Worm (Caenorhabditis elegans) whole organism, L4 larva: ENCODE measurements around the gene ZC8.6.

Source experiments
- F37D6.2 ChIP-seq: sonication (generic microtip); optimal IDR thresholded peaks from 2 replicates; lab custom pipeline; 2016; ENCODE audit warnings: mild to moderate bottlenecking, missing genetic modification characterization, missing compliant biosample characterization
- T26A8.4 ChIP-seq: fragments of 200-800 bp; sonication (Bioruptor generic); IDR thresholded peaks from 2 replicates; pipeline ENCODE4 v1.3.6; 2022; ENCODE audit warnings: missing genetic modification characterization, missing compliant biosample characterization
- Y75B8A.6 ChIP-seq: fragments of 200-800 bp; sonication (Bioruptor generic); IDR thresholded peaks from 2 replicates; pipeline ENCODE4 v1.3.6; 2022; ENCODE audit warnings: missing genetic modification reagents, missing genetic modification characterization, missing compliant biosample characterization
- ZK337.2 ChIP-seq: fragments of 200-800 bp; sonication (Bioruptor generic); IDR thresholded peaks from 2 replicates; pipeline ENCODE4 v1.3.6; 2022; ENCODE audit warnings: missing genetic modification reagents, missing genetic modification characterization, missing compliant biosample characterization
- ZK546.5 ChIP-seq, 2 experiments: sonication (generic microtip); optimal IDR thresholded peaks; 2 replicates each; lab custom pipeline; 2017; ENCODE audit warnings: missing biosample characterization in 2 of 2, missing genetic modification characterization in 2 of 2
- aha-1 ChIP-seq: fragments of 150-350 bp; peaks from one replicate; lab custom pipeline; 2014; ENCODE audit warnings: missing biosample characterization, missing genetic modification characterization
- arid-1 ChIP-seq: fragments of 200-800 bp; sonication (Bioruptor generic); conservative IDR thresholded peaks from 2 replicates; pipeline ENCODE4 v1.3.6; 2022; ENCODE audit warnings: missing genetic modification reagents, missing genetic modification characterization, missing compliant biosample characterization
- ceh-20 ChIP-seq: fragments of 200-800 bp; sonication (Bioruptor generic); IDR thresholded peaks from 2 replicates; pipeline ENCODE4 v1.3.6; 2022; ENCODE audit warnings: missing genetic modification reagents, missing genetic modification characterization, missing compliant biosample characterization
- ceh-32 ChIP-seq: sonication (generic microtip); optimal IDR thresholded peaks from 2 replicates; lab custom pipeline; 2016; ENCODE audit warnings: mild to moderate bottlenecking, missing genetic modification characterization, missing compliant biosample characterization; ENCODE audit not compliant: poor library complexity
- ceh-44 ChIP-seq: fragments of 200-800 bp; sonication (Bioruptor generic); IDR thresholded peaks from 2 replicates; pipeline ENCODE4 v1.3.6; 2022; ENCODE audit warnings: missing genetic modification reagents, missing genetic modification characterization, missing compliant biosample characterization
- ces-1 ChIP-seq: fragments of 150-350 bp; sonication (generic microtip); optimal IDR thresholded peaks from 4 replicates; lab custom pipeline; 2014; ENCODE audit warnings: missing biosample characterization, missing genetic modification reagents, missing genetic modification characterization
- cey-2 ChIP-seq: sonication (generic microtip); optimal IDR thresholded peaks from 3 replicates; lab custom pipeline; 2017; ENCODE audit warnings: missing genetic modification characterization, mild to moderate bottlenecking, missing compliant biosample characterization, antibody characterized with exemption, borderline replicate concordance; ENCODE audit not compliant: insufficient read depth
- daf-19 ChIP-seq: fragments of 200-800 bp; sonication (Bioruptor generic); conservative IDR thresholded peaks from 2 replicates; pipeline ENCODE4 v1.3.6; 2022; ENCODE audit warnings: missing genetic modification characterization, missing compliant biosample characterization
- daf-8 ChIP-seq: fragments of 200-800 bp; sonication (Bioruptor generic); IDR thresholded peaks from 2 replicates; pipeline ENCODE4 v1.3.6; 2022; ENCODE audit warnings: missing genetic modification characterization, missing compliant biosample characterization
- dmd-9 ChIP-seq: fragments of 200-800 bp; sonication (Bioruptor generic); IDR thresholded peaks from 2 replicates; pipeline ENCODE4 v1.3.6; 2022; ENCODE audit warnings: missing genetic modification reagents, missing genetic modification characterization, missing compliant biosample characterization
- duxl-1 ChIP-seq: sonication (generic microtip); optimal IDR thresholded peaks from 2 replicates; lab custom pipeline; 2016; ENCODE audit warnings: mild to moderate bottlenecking, missing genetic modification characterization, moderate library complexity, missing compliant biosample characterization; ENCODE audit not compliant: poor library complexity
- dve-1 ChIP-seq: sonication (generic microtip); optimal IDR thresholded peaks from 2 replicates; lab custom pipeline; 2017; ENCODE audit warnings: antibody characterized with exemption, mild to moderate bottlenecking, missing genetic modification characterization, missing compliant biosample characterization; ENCODE audit not compliant: insufficient read depth
- egl-27 ChIP-seq: sonication (generic microtip); optimal IDR thresholded peaks from 3 replicates; lab custom pipeline; 2017; ENCODE audit warnings: missing biosample characterization, missing genetic modification reagents, missing genetic modification characterization
- egl-43 ChIP-seq: fragments of 200-800 bp; sonication (Bioruptor generic); IDR thresholded peaks from 2 replicates; pipeline ENCODE4 v1.3.6; 2022; ENCODE audit warnings: missing genetic modification reagents, missing genetic modification characterization, missing compliant biosample characterization
- gei-8 ChIP-seq: fragments of 200-800 bp; sonication (Bioruptor generic); optimal IDR thresholded peaks from 2 replicates; lab custom pipeline; 2018; ENCODE audit warnings: mild to moderate bottlenecking, missing genetic modification characterization, missing compliant biosample characterization
- hlh-11 ChIP-seq: fragments of 200-800 bp; sonication (Bioruptor generic); optimal IDR thresholded peaks from 2 replicates; lab custom pipeline; 2018; ENCODE audit warnings: mild to moderate bottlenecking, missing genetic modification characterization, missing compliant biosample characterization
- hlh-30 ChIP-seq: sonication (generic microtip); optimal IDR thresholded peaks from 2 replicates; lab custom pipeline; 2017; ENCODE audit warnings: antibody characterized with exemption, mild to moderate bottlenecking, missing genetic modification characterization, missing compliant biosample characterization; ENCODE audit not compliant: insufficient read depth
- hmg-1.1 ChIP-seq: fragments of 200-800 bp; sonication (Bioruptor generic); IDR thresholded peaks from 2 replicates; pipeline ENCODE4 v1.3.6; 2022; ENCODE audit warnings: missing genetic modification reagents, missing genetic modification characterization, missing compliant biosample characterization
- lin-1 ChIP-seq: fragments of 200-800 bp; sonication (Bioruptor generic); IDR thresholded peaks from 2 replicates; pipeline ENCODE4 v1.3.6; 2022; ENCODE audit warnings: missing genetic modification reagents, missing genetic modification characterization, missing compliant biosample characterization
- lin-15B ChIP-seq: fragments of 150-350 bp; sonication (generic microtip); optimal IDR thresholded peaks from 3 replicates; lab custom pipeline; 2014; ENCODE audit warnings: missing biosample characterization, missing genetic modification characterization
- madf-5 ChIP-seq, 2 experiments: fragments of 200-800 bp; sonication (Bioruptor generic); IDR thresholded peaks; 2 replicates each; pipeline ENCODE4 v1.3.6; 2022; ENCODE audit warnings: missing compliant biosample characterization in 2 of 2, missing genetic modification characterization in 2 of 2
- mdl-1 ChIP-seq, 2 experiments: fragments of 150-350 bp in 1 of 2; sonication (generic microtip) in 1 of 2; optimal IDR thresholded peaks; 2 replicates each; lab custom pipeline; 2014 to 2017; ENCODE audit warnings: missing biosample characterization in 2 of 2, missing genetic modification characterization in 2 of 2
- mep-1 ChIP-seq: fragments of 150-350 bp; sonication (generic microtip); optimal IDR thresholded peaks from 3 replicates; lab custom pipeline; 2014; ENCODE audit warnings: missing biosample characterization, missing genetic modification characterization
- nhr-10 ChIP-seq: fragments of 150-350 bp; optimal IDR thresholded peaks from 2 replicates; lab custom pipeline; 2014; ENCODE audit warnings: missing biosample characterization, missing genetic modification characterization
- nhr-11 ChIP-seq: fragments of 150-350 bp; optimal IDR thresholded peaks from 2 replicates; lab custom pipeline; 2014; ENCODE audit warnings: missing biosample characterization, missing genetic modification characterization
- nhr-111 ChIP-seq: fragments of 200-800 bp; sonication (Bioruptor generic); optimal IDR thresholded peaks from 2 replicates; lab custom pipeline; 2018; ENCODE audit warnings: mild to moderate bottlenecking, missing genetic modification characterization, missing compliant biosample characterization
- nhr-237 ChIP-seq: sonication (generic microtip); optimal IDR thresholded peaks from 2 replicates; lab custom pipeline; 2017; ENCODE audit warnings: missing biosample characterization, missing genetic modification characterization
- nhr-25 ChIP-seq: sonication (generic microtip); optimal IDR thresholded peaks from 2 replicates; lab custom pipeline; 2017; ENCODE audit warnings: missing genetic modification characterization, mild to moderate bottlenecking, missing compliant biosample characterization, antibody characterized with exemption, moderate library complexity, borderline replicate concordance; ENCODE audit not compliant: insufficient read depth
- nhr-28 ChIP-seq: fragments of 150-350 bp; optimal IDR thresholded peaks from 2 replicates; lab custom pipeline; 2014; ENCODE audit warnings: missing biosample characterization, missing genetic modification characterization
- nhr-6 ChIP-seq: fragments of 150-350 bp; optimal IDR thresholded peaks from 2 replicates; lab custom pipeline; 2014; ENCODE audit warnings: missing biosample characterization, missing genetic modification characterization
- nhr-77 ChIP-seq: fragments of 150-350 bp; optimal IDR thresholded peaks from 2 replicates; lab custom pipeline; 2014; ENCODE audit warnings: missing biosample characterization, missing genetic modification characterization
- pha-4 ChIP-seq, 2 experiments: fragments of 150-350 bp in 1 of 2; fragments of 200-800 bp in 1 of 2; sonication (Bioruptor generic) in 1 of 2; IDR thresholded peaks in 1 of 2; optimal IDR thresholded peaks in 1 of 2; 2 replicates each; pipeline versions ENCODE4 v1.3.6 to Lab custom; 2014 to 2022; ENCODE audit warnings: missing genetic modification characterization in 2 of 2, missing genetic modification reagents in 2 of 2, missing biosample characterization in 1 of 2, missing compliant biosample characterization in 1 of 2
- php-3 ChIP-seq: fragments of 200-800 bp; sonication (Bioruptor generic); IDR thresholded peaks from 2 replicates; pipeline ENCODE4 v1.3.6; 2022; ENCODE audit warnings: missing genetic modification reagents, missing genetic modification characterization, missing compliant biosample characterization
- rbr-2 ChIP-seq: sonication (generic microtip); optimal IDR thresholded peaks from 2 replicates; lab custom pipeline; 2016; ENCODE audit warnings: missing genotype, missing genetic modification characterization, missing compliant biosample characterization
- sdz-12 ChIP-seq: fragments of 200-800 bp; sonication (Bioruptor generic); optimal IDR thresholded peaks from 2 replicates; lab custom pipeline; 2018; ENCODE audit warnings: mild to moderate bottlenecking, missing genetic modification characterization, missing compliant biosample characterization
- set-16 ChIP-seq: fragments of 200-800 bp; sonication (Bioruptor generic); IDR thresholded peaks from 2 replicates; pipeline ENCODE4 v1.3.6; 2022; ENCODE audit warnings: missing genetic modification reagents, missing genetic modification characterization, missing compliant biosample characterization
- snpc-1.2 ChIP-seq: fragments of 200-800 bp; sonication (Bioruptor generic); IDR thresholded peaks from 2 replicates; pipeline ENCODE4 v1.3.6; 2022; ENCODE audit warnings: missing genetic modification reagents, missing genetic modification characterization, missing compliant biosample characterization
- snpc-4 ChIP-seq: fragments of 150-350 bp; optimal IDR thresholded peaks from 2 replicates; lab custom pipeline; 2014; ENCODE audit warnings: missing biosample characterization, missing genetic modification characterization
- unc-39 ChIP-seq: sonication (generic microtip); optimal IDR thresholded peaks from 2 replicates; lab custom pipeline; 2017; ENCODE audit warnings: missing biosample characterization, missing genetic modification characterization
- vab-7 ChIP-seq: fragments of 200-800 bp; sonication (Bioruptor generic); IDR thresholded peaks from 2 replicates; pipeline ENCODE4 v1.3.6; 2022; ENCODE audit warnings: missing genetic modification reagents, missing genetic modification characterization, missing compliant biosample characterization
- zag-1 ChIP-seq: fragments of 150-350 bp; optimal IDR thresholded peaks from 2 replicates; lab custom pipeline; 2014; ENCODE audit warnings: missing biosample characterization, missing genetic modification characterization
- zfp-2 ChIP-seq: sonication (generic microtip); optimal IDR thresholded peaks from 2 replicates; lab custom pipeline; 2016; ENCODE audit warnings: mild to moderate bottlenecking, missing genetic modification characterization, missing compliant biosample characterization
- zip-11 ChIP-seq: fragments of 200-800 bp; sonication (Bioruptor generic); IDR thresholded peaks from 2 replicates; pipeline ENCODE4 v1.3.6; 2022; ENCODE audit warnings: missing genetic modification characterization, missing compliant biosample characterization
- ztf-7 ChIP-seq: fragments of 150-350 bp; optimal IDR thresholded peaks from 2 replicates; lab custom pipeline; 2014; ENCODE audit warnings: missing biosample characterization, missing genetic modification characterization

ZC8.6 gene

DNA sequence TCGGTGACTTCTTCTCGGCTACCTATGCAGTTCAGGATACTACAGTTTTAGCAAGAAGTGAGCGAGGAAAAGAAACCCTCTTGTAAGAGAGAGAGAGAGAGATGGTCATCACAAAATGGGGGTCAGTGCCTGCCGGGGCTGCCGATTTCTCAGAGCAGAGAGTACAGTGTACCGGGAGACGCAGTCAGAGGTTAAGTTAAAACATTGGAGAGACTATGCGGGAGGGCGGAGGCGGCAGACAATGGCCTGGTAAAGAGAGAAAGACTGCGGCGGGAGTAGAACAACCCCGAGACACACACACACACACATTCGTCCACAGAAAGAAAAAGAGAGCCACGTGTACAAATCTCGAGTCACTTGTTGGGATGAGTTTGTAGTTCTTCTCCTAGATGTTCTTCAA, 26.0 kb downstream of the ZC8.6 start (continued):
- TF ChIP-seq aha-1 (tag; lab: Kevin White, UChicago) (peak; percentile 91), hlh-30 (peak; percentile 93), hlh-11 (tag; lab: Kevin White, UChicago) (peak; percentile 40), rbr-2 (tag; lab: Kevin White, UChicago) (peak; percentile 34), pha-4 (GFP tag; IDR thresholded peaks at IDR 0.05; lab: Robert Waterston, UW) (peak; percentile 61; the same call in 1 of the 2 replicates), pha-4 (tag; optimal IDR thresholded peaks at IDR 0.05; lab: Kevin White, UChicago) (peak; percentile 40), snpc-4 (no peak), hmg-1.1 (GFP tag; lab: Robert Waterston, UW) (peak; percentile 63), mdl-1 (tag; optimal IDR thresholded peaks at IDR 0.05; lab: Kevin White, UChicago) (peak; percentile 25 to 87), duxl-1 (peak; percentile 35), dve-1 (tag; lab: Kevin White, UChicago) (peak; percentile 59), mep-1 (peak; percentile 58), egl-43 (GFP tag; lab: Robert Waterston, UW) (no peak), zip-11 (no peak)

- TF ChIP-seq ceh-32 (tag; lab: Kevin White, UChicago) (no peak), unc-39 (tag; lab: Kevin White, UChicago) (no peak), ceh-44 (GFP tag; lab: Robert Waterston, UW) (no peak), gei-8 (GFP tag; lab: Kevin White, UChicago) (no peak), lin-15B (tag; lab: Kevin White, UChicago) (no peak), vab-7 (GFP tag; lab: Robert Waterston, UW) (no peak), snpc-1.2 (GFP tag; lab: Robert Waterston, UW) (no peak), aha-1 (tag; lab: Kevin White, UChicago) (peak; percentile 43), nhr-10 (tag; lab: Kevin White, UChicago) (no peak), ZK337.2 (no peak), dve-1 (tag; lab: Kevin White, UChicago) (peak; percentile 6), lin-1 (peak; percentile 39; the same call in 1 of the 2 replicates), nhr-25 (tag; lab: Kevin White, UChicago) (no peak), ces-1 (GFP tag; lab: Kevin White, UChicago) (no peak), T26A8.4 (no peak), ZK546.5 (tag; optimal IDR thresholded peaks at IDR 0.05; lab: Kevin White, UChicago) (no peak), hmg-1.1 (GFP tag; lab: Robert Waterston, UW) (no peak), nhr-77 (tag; lab: Kevin White, UChicago) (no peak), daf-19 (GFP tag; lab: Robert Waterston, UW) (no peak), ceh-20 (GFP tag; lab: Robert Waterston, UW) (no peak), dmd-9 (GFP tag; lab: Robert Waterston, UW) (no peak), sdz-12 (no peak), cey-2 (no peak), set-16 (GFP tag; lab: Robert Waterston, UW) (no peak), daf-8 (GFP tag; lab: Robert Waterston, UW) (no peak), arid-1 (GFP tag; lab: Robert Waterston, UW) (no peak), ztf-7 (tag; lab: Kevin White, UChicago) (no peak), nhr-28 (tag; lab: Kevin White, UChicago) (no peak), egl-27 (tag; lab: Kevin White, UChicago) (no peak), nhr-237 (no peak), zfp-2 (tag; lab: Kevin White, UChicago) (no peak), F37D6.2 (tag; lab: Kevin White, UChicago) (no peak), Y75B8A.6 (GFP tag; lab: Robert Waterston, UW) (no peak), nhr-11 (tag; lab: Kevin White, UChicago) (no peak), nhr-111 (GFP tag; lab: Kevin White, UChicago) (no peak), nhr-6 (tag; lab: Kevin White, UChicago) (no peak), madf-5 (GFP tag; IDR thresholded peaks at IDR 0.05; lab: Robert Waterston, UW) (no peak), zag-1 (tag; lab: Kevin White, UChicago) (no peak), pha-4 (GFP tag; IDR thresholded peaks at IDR 0.05; lab: Robert Waterston, UW) (peak; percentile 53; the same call in 1 of the 2 replicates), pha-4 (tag; optimal IDR thresholded peaks at IDR 0.05; lab: Kevin White, UChicago) (no peak), php-3 (GFP tag; lab: Robert Waterston, UW) (0 out of 2 replicates have a peak, but pooled peaks have one; percentile 32)
These were observed 26.5 kb downstream of the ZC8.6 start, which contains the start of gene calu-1 for ce11 chrX:4970863-4971345. calu-1 (minus strand) TSS chrX:4970913.
